Fruit fly (Drosophila melanogaster): ENCODE results near the gene CG33169.
A peak's percentile ranks its signal among the peaks of the same experiment; 100 is the strongest.

Gene CG33169

DNA sequence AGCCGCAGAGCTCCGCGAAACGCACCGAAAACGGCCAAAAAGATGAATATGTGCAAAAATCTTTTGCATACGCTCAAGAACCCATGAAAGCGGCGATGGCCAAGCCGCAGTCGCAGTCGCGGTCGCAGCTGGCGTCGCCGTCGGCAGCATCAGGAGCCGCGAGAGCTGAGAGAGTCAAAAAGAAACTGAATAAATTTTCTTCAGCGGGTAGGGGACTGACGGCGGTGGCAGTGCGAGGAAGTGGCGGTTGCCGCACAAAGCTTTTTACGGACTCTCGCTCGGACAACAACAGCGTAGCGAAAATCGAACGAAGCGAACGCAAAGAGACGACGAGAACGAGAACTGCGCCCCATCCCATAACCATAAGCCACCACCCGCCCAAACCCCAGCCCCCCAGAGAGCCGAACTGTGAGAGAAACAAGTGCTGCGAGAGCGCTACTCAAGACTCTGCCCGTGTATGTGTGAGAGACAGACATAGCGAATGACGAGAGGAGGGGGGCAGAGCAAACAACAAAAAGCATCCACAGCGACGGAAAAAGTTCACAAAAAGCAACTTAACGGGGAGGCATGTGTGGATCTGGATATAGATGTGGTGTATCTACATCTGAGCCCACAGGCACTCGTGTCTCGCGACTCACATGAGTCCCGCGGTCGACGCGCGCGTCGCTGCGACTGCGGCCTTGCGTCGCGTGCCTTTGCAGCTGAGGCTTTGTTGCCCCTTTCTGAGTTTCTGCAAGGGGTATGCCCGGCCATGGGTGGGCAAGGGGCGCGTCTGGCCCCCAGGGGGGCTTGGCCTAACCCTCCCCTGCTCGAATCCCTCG, 28.3 kb upstream of the CG33169 start, which contains the start of gene jim (continued):
- TF ChIP-seq dmrt11E (tag; optimal IDR thresholded peaks at IDR 0.05) (no peak), CG31388 (GFP tag; optimal IDR thresholded peaks at IDR 0.05) (no peak), tio (GFP tag; optimal IDR thresholded peaks at IDR 0.05) (no peak), Adf1 (GFP tag; IDR thresholded peaks at IDR 0.05) (peak; percentile 98), pb (GFP tag; optimal IDR thresholded peaks at IDR 0.05) (no peak), mirr (GFP tag; optimal IDR thresholded peaks at IDR 0.05) (peak; percentile 49), sqz (GFP tag; optimal IDR thresholded peaks at IDR 0.05) (peak; percentile 26), chinmo (GFP tag; IDR thresholded peaks at IDR 0.05; ENCODE audit: partially characterized antibody) (peak; percentile 94; the same call in 3 of the 4 replicates), CG10565 (GFP tag; optimal IDR thresholded peaks at IDR 0.05) (no peak), yki (optimal IDR thresholded peaks at IDR 0.05) (peak; percentile 42), ftz-f1 (GFP tag; optimal IDR thresholded peaks at IDR 0.05) (peak; percentile 18), CG10274 (GFP tag; optimal IDR thresholded peaks at IDR 0.05) (no peak), Max (GFP tag; optimal IDR thresholded peaks at IDR 0.05) (no peak), CG18599 (GFP tag; optimal IDR thresholded peaks at IDR 0.05) (peak; percentile 49), CG3281 (GFP tag; optimal IDR thresholded peaks at IDR 0.05) (no peak), gsb (GFP tag; IDR thresholded peaks at IDR 0.05) (0 out of 2 replicates have a peak, but pooled peaks have one; percentile 19), CG15269 (tag; optimal IDR thresholded peaks at IDR 0.05) (no peak), HLHmδ (GFP tag; optimal IDR thresholded peaks at IDR 0.05) (no peak), Hr51 (GFP tag; optimal IDR thresholded peaks at IDR 0.05) (peak in 1 of 2 experiments; percentile 72), lilli (GFP tag; optimal IDR thresholded peaks at IDR 0.05) (no peak), lbe (GFP tag; optimal IDR thresholded peaks at IDR 0.05) (peak; percentile 43), ewg (GFP tag; optimal IDR thresholded peaks at IDR 0.05) (peak; percentile 27), CG12391 (tag; optimal IDR thresholded peaks at IDR 0.05) (no peak), nau (GFP tag; optimal IDR thresholded peaks at IDR 0.05) (peak; percentile 25), Hr39 (optimal IDR thresholded peaks at IDR 0.05) (no peak), ken (GFP tag; IDR thresholded peaks at IDR 0.05) (peak; percentile 20; the same call in 1 of the 3 replicates), aop (GFP tag; IDR thresholded peaks at IDR 0.05) (no peak), HLH54F (GFP tag; optimal IDR thresholded peaks at IDR 0.05) (no peak), CG4282 (GFP tag; optimal IDR thresholded peaks at IDR 0.05) (no peak), dan (GFP tag; IDR thresholded peaks at IDR 0.05) (no peak), CG34224 (GFP tag; IDR thresholded peaks at IDR 0.05; ENCODE audit: partially characterized antibody) (peak; percentile 66; the same call in 1 of the 3 replicates), Dip2 (GFP tag; IDR thresholded peaks at IDR 0.05) (no peak), Pdp1 (GFP tag; optimal IDR thresholded peaks at IDR 0.05) (peak in 1 of 2 experiments; percentile 11), CG10654 (GFP tag; optimal IDR thresholded peaks at IDR 0.05) (no peak), shn (GFP tag; optimal IDR thresholded peaks at IDR 0.05) (no peak), tx (GFP tag; optimal IDR thresholded peaks at IDR 0.05) (no peak), CG15514 (GFP tag; optimal IDR thresholded peaks at IDR 0.05) (peak; percentile 25), Ptx1 (GFP tag; IDR thresholded peaks at IDR 0.05) (no peak), corto (GFP tag; optimal IDR thresholded peaks at IDR 0.05) (peak; percentile 63), CG14710 (tag; optimal IDR thresholded peaks at IDR 0.05) (no peak), dati (GFP tag; IDR thresholded peaks at IDR 0.05) (no peak), CG11456 (GFP tag; IDR thresholded peaks at IDR 0.05) (0 out of 3 replicates have a peak, but pooled peaks have one; percentile 14), BEAF-32 (GFP tag; optimal IDR thresholded peaks at IDR 0.05) (no peak), CG30403 (GFP tag; optimal IDR thresholded peaks at IDR 0.05) (no peak), otp (GFP tag; IDR thresholded peaks at IDR 0.05) (no peak), grau (tag; optimal IDR thresholded peaks at IDR 0.05) (no peak), BtbVII (GFP tag; optimal IDR thresholded peaks at IDR 0.05) (peak; percentile 25), bbx (GFP tag; IDR thresholded peaks at IDR 0.05; ENCODE audit: partially characterized antibody) (no peak; the same call in 1 of the 2 replicates), CG3163 (GFP tag; optimal IDR thresholded peaks at IDR 0.05) (peak; percentile 27)
